Fruit fly (Drosophila melanogaster) S2 (cell line): ENCODE data around the gene Etl1.

Experiments used
- CG8478 ChIP-seq: fragments of >200 bp; optimal IDR thresholded peaks from 2 replicates; lab custom pipeline; 2018
- CTCF ChIP-seq, 2 experiments: fragments of >200 bp; optimal IDR thresholded peaks; 2 replicates each; lab custom pipeline; 2018

The Etl1 gene

DNA sequence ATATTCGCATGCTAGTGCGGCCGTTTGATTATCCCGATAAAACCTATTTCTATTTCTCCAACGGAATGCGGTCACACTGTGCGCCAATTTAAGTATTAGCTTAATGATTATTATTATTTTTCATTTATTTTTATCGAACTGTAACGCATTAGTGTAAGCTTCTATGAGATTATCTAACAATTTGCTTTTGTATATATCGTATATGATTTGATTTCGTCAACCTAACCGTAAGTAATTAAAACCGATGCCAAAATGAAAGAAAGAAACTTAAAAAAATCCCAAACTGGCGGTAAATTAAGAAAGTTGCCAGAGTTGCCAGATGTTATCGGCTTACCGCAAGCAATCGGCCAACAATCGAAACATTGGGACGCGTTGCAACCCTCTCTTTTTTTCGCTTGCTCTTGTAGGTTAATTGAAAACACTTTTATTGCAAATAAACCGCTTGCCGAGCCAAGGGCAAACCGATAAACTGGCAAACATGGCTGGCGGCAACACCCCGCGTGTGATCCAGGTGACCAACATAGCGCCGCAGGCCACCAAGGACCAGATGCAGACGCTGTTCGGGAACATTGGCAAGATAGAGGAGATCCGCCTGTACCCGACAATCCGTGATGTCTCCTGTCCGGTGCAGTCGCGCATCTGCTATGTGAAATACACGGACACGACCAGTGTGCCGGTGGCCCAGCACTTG lies at the start of gene Etl1, which contains the start of gene Srp54:
Etl1 (minus strand) TSS at position 39 of the 691 bp plus-strand sequence.
Srp54 (plus strand) TSS at position 342 of the 691 bp plus-strand sequence.
- TF ChIP-seq CTCF (optimal IDR thresholded peaks at IDR 0.05; lab: Kevin White, UChicago) (no peak), CG8478 (no peak)

DNA sequence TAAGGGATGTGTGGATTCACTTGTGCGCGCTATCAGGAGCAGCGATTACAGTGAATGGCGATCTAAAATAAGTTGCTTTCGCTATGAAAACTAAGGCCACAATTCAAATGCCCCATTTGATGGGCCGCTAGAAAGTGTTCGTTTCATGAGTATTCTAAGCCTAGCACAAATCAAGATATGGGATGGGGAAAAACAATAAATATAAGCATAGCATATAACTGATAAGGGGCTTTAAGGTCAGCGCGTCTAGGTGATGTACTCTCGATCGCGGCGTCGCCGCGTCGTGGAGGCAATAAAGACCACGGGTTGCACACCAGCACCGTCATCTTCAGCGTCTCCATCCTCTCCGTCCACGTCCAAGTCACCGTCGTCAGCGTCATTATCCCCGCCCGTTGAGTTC lies 48.4 kb upstream of the Etl1 start:
- TF ChIP-seq CTCF (optimal IDR thresholded peaks at IDR 0.05; lab: Kevin White, UChicago) (no peak), CG8478 (no peak)

DNA sequence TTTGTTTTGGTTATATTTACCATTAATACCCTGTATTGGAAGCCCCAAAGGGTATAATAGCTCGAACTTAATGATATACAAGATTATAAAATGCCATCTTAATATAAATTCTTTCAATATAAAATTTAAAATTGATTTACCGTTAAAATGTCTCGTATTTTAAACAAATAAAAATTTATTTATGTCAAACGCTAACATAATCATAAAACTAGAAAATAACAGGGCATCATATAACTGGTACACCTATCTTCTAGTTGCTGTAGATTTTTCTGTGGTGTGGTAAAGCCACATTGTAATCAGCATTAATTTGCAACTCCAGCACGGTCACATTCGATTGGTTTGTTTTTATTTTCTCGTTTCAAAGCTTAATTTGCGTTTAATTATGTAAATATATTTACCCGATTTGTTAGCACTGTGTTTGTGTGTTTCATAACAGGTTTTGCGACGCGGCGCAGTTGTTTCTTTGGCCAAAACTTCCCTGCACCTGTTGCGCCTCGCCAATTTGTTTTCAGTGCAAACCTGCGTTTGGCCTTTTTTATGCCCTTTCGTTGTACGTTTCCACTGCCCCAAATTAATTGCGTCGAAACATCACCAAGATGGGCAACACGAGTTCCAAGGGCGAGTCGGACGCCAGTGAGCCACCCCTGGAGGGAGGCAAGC lies 44.7 kb upstream of the Etl1 start, which contains the start of the genes CG4658 and CG5846:
CG4658 (plus strand) TSS at position 140 of the 660 bp plus-strand sequence.
CG5846 (minus strand) TSS at position 245 of the 660 bp plus-strand sequence.
- TF ChIP-seq CTCF (optimal IDR thresholded peaks at IDR 0.05; lab: Kevin White, UChicago) (no peak), CG8478 (no peak)

DNA sequence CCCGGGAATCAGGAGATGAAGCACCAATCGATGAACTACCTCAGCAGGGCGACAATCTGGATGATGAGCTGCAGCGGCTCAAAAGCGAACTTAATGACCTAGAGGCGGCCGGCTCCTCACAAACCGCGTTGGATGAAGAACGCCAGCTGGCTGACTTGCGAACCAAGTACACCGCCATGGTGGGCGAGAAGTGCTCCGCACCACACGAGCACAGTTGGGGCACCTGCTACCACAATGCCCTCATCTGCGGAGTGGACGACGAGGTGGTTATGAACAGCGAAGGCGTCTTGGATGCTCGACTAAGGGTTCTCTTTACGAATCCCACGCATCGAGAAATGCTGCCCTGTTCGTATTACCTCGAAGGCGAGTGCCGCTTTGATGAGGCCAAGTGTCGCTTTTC lies 42.3 kb upstream of the Etl1 start:
- TF ChIP-seq CTCF (optimal IDR thresholded peaks at IDR 0.05; lab: Kevin White, UChicago) (no peak), CG8478 (no peak)

DNA sequence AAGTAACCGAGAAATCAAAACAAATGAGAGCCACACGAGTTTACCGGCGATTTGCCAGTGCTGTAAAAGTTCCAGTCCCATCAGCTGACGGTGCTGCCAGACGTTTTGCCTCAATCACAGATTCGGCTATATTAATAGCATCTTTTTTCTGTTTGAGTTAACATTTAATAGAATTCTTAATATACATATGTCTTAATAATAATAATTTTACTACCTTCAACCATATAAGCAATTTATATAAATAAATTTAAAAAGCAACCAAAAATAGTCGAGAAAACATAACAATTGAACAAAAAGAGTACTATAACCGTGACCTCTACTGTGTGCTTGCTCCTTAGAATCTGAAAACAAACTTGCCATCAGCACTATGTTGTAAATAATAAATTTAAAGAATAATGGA lies 41.7 kb upstream of the Etl1 start, which contains the start of the genes CG13126 and CG4709:
CG13126 (minus strand) TSS at position 63 of the 400 bp plus-strand sequence.
CG4709 (plus strand) TSS at position 207 of the 400 bp plus-strand sequence.
- TF ChIP-seq CTCF (optimal IDR thresholded peaks at IDR 0.05; lab: Kevin White, UChicago) (no peak), CG8478 (no peak)

DNA sequence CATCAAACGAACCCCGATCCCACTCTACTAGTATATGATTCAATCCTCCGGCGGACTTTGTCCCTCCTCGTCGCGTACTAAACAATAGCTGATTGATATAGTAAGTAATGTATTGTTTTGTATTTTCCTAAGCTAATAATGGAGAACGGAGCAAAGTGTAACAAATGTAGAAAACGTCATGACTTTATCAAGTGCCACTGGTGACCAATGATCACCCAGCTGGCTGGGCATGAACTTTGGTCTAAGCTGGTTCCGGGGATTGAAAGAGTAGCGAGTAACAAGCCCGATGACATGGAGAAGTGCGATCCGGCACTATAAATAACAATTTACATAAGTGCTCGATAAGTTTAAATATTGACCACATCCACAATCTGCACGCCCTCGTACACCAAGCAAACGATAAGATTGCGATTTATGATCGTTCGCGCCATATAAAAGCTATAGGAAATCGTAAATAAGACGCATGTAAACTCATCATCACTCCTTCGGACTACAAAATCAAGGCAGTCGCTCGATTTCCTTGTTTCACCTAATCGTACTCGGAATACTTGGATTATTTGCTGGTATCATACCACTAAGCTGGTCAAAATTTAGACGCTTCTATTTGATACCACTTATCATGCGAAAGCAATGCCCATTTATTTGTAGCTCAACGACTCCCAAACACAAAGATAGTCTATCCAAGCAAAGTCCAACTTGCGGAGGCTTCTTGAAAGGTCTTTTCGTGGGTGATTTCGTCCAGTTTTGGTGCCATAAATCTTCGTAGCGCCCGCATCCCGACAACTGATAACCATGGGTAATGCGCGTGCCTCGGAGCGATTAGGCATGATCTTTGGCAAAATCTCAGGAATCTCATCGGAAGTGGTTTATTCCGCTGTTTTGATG lies 37.0 kb upstream of the Etl1 start:
- no peak for TF ChIP-seq CG8478
- TF ChIP-seq CTCF (optimal IDR thresholded peaks at IDR 0.05; lab: Kevin White, UChicago): no peak

DNA sequence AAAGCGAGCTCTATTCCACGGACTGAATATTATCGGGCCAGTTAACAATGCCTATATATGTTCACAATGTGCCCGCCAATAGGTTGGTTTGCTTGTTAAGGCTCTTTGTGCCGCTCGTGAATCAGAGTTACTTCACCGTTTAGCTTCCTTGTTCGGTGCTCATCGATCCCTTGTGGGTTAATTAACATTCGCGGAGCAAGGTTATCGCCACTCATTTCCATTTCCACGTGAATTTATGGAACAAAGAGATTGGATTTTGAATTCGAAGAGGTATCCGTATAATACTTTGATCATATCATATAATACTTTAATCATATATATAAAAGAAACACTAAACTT lies 36.1 kb upstream of the Etl1 start:
- TF ChIP-seq CTCF (optimal IDR thresholded peaks at IDR 0.05; lab: Kevin White, UChicago) (no peak), CG8478 (no peak)

DNA sequence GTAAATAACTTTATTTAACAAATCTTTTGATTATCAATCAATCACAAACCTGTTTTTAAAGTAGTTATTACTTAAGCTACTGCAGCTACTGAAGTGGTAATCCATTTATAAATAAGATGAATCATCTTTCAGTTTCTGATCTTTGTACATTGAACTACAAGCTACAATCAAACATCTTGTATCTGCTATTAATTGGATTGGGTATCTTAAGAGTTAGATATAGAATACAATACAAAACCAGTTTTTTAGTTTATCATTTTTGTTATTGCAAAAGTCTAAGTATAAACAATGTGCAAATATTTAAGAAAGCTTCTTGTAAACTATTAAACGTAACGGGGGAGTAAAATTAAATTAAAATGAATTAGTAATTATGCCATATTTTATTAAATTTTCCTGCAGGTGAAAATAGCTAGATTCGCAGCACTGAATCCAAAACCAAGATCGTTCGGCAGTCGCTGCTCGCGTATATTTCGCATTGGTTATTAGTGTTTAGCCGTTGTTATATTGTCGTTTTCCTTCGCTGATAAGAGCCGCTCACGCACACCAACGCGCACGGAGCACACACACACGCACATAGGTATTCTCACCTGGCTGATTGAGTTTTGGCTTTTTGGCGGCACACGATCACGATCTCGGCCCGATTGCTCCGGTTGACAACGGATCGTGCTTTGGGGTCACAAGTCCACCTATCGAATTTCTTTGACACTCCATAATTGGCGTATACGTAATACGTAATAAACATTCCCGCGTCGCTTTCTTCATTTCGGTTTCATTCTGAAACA lies 35.5 kb upstream of the Etl1 start:
- TF ChIP-seq CG8478: no peak
- TF ChIP-seq CTCF (optimal IDR thresholded peaks at IDR 0.05; lab: Kevin White, UChicago): no peak

DNA sequence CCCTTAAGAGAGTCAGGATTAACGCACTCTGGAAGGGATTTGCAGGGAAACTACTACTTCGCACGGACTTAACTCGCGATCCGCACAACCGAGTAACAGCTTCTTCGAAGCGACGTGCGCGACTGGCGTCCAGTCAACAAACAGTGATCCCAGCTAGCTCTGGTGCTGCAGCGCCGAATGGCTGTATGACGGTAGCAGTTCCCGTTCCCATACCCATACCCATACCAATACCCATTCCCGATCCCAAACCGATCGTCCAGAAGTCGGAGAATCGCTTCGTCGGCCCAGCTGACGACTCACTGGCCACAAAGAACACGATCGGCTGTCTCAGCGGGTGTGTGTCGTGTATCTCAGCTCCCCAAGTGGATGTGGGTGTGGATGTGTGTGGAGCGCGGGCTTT lies 34.9 kb upstream of the Etl1 start, which contains the start of gene CG5853:
CG5853 (minus strand) TSS at position 384 of the 400 bp plus-strand sequence.
- TF ChIP-seq CG8478: no peak
- no peak for TF ChIP-seq CTCF (optimal IDR thresholded peaks at IDR 0.05; lab: Kevin White, UChicago)

DNA sequence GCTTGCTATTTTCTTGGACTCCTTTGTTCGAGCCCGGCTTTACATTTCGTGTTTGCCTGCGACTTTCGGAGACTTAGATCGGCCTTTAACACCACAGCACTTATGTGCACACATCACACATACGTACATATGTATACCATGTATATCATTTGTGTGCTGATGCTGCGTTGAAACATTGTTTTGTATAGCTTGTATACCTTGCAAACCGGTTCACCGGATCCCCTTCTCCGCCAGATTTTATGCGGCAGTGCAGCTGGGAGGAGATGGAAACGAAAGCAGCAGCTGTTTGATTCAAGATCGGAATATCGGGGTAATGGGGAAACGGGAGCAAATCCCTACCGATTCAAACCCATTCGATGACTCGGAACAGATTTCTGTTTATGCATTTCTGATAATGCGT lies 33.6 kb upstream of the Etl1 start:
- TF ChIP-seq CG8478 (no peak), CTCF (optimal IDR thresholded peaks at IDR 0.05; lab: Kevin White, UChicago) (no peak)

DNA sequence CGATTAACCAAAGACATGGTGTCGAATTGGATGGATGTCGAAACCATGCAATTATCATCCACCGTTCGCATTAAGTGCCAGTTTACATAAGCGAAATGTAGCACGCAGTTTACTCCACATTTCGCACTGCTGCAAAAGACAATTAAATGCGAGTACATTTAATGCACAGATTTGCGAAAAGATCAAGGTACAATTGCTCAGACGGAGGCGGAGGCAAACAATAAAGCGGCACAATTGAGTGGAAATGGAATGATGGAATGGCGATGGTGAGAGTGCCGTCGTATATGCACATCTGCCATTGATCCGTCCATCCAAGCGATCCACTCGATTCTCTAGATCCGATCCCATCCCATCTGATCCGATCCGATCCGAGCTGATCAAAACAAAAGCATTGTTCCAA lies 32.7 kb upstream of the Etl1 start:
- TF ChIP-seq CTCF (optimal IDR thresholded peaks at IDR 0.05; lab: Kevin White, UChicago) (no peak), CG8478 (no peak)

DNA sequence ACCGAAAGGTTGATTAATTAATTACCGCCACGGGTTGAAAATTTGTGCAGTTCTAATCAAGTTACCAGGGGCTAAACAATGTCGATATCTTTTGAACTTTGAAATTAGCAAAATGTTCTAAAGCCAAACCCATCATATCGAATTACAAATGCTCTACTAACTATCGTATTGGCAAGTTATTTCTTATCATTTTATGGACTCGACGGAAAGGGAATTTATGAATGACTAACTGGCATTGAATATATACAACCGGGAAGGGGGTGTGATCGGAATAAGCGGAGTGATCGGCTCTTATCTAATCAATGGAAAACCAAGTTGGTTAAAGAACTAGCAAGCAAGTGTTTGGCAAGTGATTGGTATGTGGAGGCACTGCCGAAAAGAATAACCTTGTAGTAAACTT lies 31.1 kb upstream of the Etl1 start:
- TF ChIP-seq CG8478 (no peak), CTCF (optimal IDR thresholded peaks at IDR 0.05; lab: Kevin White, UChicago) (no peak)

DNA sequence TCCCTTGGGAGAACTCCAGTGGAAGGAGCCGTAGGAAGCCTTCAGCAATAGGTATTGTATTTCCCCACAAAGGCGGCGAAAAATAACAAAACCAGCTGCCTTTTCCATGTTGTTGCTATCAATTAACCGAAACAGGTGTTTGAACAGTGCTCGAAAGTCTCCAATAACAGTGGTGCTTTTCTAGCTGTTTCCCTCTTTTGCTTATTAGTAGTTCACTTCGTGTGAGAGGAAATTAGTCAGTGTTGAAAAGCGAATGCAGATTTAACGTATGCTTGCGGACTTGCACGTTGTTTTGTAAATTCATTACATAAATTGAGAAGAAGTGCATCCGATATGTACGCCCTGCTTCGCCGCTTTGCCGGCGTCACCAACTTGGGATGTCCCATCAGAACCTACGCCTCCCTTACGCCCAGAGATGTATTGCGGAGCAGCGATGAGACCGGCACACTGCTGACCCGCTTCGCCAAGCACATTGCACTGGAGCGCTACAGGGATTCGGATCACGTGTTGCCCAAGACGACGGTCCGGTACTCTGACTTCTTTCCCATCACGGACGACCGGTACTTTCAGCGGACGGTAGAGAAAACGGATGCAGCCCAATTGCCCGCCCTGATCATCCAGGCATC lies 26.3 kb upstream of the Etl1 start, which contains the start of the genes Datp and CG4619:
Datp (minus strand) TSS at position 160 of the 626 bp plus-strand sequence.
CG4619 (plus strand) TSS at position 233 of the 626 bp plus-strand sequence.
- TF ChIP-seq CTCF (optimal IDR thresholded peaks at IDR 0.05; lab: Kevin White, UChicago): no peak
- no peak for TF ChIP-seq CG8478

DNA sequence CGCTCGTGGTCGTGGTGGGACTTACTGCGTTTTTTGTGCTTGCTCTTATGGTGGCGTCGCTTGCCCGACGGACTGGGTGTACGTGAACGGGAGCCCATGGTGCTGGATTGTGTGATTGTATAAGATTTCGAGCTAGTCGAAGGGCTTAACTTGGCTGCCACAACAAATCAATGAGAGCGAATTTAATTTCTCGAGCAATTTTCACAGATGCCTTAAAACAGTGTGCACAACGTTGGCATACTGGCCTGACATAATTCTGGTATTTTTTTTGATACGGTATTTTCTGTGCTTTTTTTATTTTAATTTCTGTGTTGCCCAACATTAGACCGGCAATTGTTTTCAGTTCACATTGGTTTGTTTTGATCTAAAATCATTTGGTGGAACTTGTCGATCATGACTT lies 25.5 kb upstream of the Etl1 start, which contains the start of gene Arglu1:
Arglu1 (minus strand) TSS at position 227 of the 400 bp plus-strand sequence.
- TF ChIP-seq CG8478 (no peak), CTCF (optimal IDR thresholded peaks at IDR 0.05; lab: Kevin White, UChicago) (no peak)
